Worm (Caenorhabditis elegans): ENCODE results near the gene srw-90.

DNA sequence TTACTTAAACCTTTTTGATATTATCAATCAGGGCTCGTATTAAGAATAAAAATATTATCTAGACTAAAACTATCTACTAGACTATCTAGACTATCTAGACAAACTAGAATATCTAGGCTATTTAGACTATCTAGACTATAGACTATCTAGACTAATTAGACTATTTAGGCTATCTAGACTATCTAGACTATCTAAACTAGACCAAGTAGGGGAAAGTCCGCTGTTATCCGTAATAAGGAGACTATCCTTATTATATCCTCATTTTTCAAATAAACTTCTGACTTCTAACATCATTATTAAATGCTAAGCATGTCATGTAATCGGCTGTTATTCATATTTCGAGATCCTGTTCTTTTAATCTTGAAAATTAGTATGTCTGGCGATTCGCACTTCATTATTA lies 20.1 kb downstream of the srw-90 start, which contains the start of gene srw-101:
- TF ChIP-seq sptf-1 (tag; optimal IDR thresholded peaks at IDR 0.05) (no peak), nhr-12 (tag; optimal IDR thresholded peaks at IDR 0.05) (no peak), zip-8 (tag; optimal IDR thresholded peaks at IDR 0.05) (no peak), mep-1 (tag; optimal IDR thresholded peaks at IDR 0.05) (no peak), unc-39 (tag; optimal IDR thresholded peaks at IDR 0.05) (no peak), drap-1 (GFP tag; optimal IDR thresholded peaks at IDR 0.05) (no peak), elt-3 (tag; optimal IDR thresholded peaks at IDR 0.05) (no peak), tbx-8 (GFP tag; optimal IDR thresholded peaks at IDR 0.05) (no peak), pha-4 (tag; optimal IDR thresholded peaks at IDR 0.05) (no peak), mab-5 (tag; optimal IDR thresholded peaks at IDR 0.05) (no peak), blmp-1 (tag; optimal IDR thresholded peaks at IDR 0.05) (no peak)

Data from whole organism, mixed stage, embryonic.